Fruit fly (Drosophila melanogaster) Kc167 (cell line): ENCODE measurements around the gene CG8927.
"Not testable (repeated sequence)": the region's sequence is repeated elsewhere in the genome, so short reads cannot be mapped to it uniquely, and the experiment has no call there.

ENCODE experiments used
- Myc ChIP-seq: fragments of >200 bp; optimal IDR thresholded peaks from 2 replicates; lab custom pipeline; 2017; ENCODE audit warnings: missing external identifiers
- Sin3A ChIP-seq: fragments of >200 bp; optimal IDR thresholded peaks from 2 replicates; lab custom pipeline; 2018; ENCODE audit warnings: missing external identifiers
- h ChIP-seq: fragments of >200 bp; optimal IDR thresholded peaks from 3 replicates; lab custom pipeline; 2018; ENCODE audit warnings: missing external identifiers
- insv ChIP-seq: fragments of >200 bp; optimal IDR thresholded peaks from 3 replicates; lab custom pipeline; 2018; ENCODE audit warnings: missing external identifiers
- psq ChIP-seq: fragments of >200 bp; optimal IDR thresholded peaks from 2 replicates; lab custom pipeline; 2017; ENCODE audit warnings: missing external identifiers
- ttk ChIP-seq: sonication (Bioruptor generic); optimal IDR thresholded peaks from 2 replicates; lab custom pipeline; 2017; ENCODE audit warnings: missing external identifiers

CG8927 gene

dm6 chr3R:16168088-16168487, 12.7 kb upstream of the CG8927 start:
- TF ChIP-seq psq (no peak), Myc (no peak), Sin3A (lab: Kevin White, UChicago) (no peak), insv (no peak), h (lab: Kevin White, UChicago) (no peak), ttk (lab: Kevin White, UChicago) (no peak)

dm6 chr3R:16171747-16172146, 9.1 kb upstream of the CG8927 start, which contains the start of gene CG8925:
Gene CG8925, plus strand, starts transcription at chr3R:16171991.
- TF ChIP-seq ttk (lab: Kevin White, UChicago), result no peak
- TF ChIP-seq psq, result no peak
- no peak for TF ChIP-seq Myc
- no peak for TF ChIP-seq insv
- no peak for TF ChIP-seq Sin3A (lab: Kevin White, UChicago)
- no peak for TF ChIP-seq h (lab: Kevin White, UChicago)

dm6 chr3R:16173500-16173899, 7.3 kb upstream of the CG8927 start:
- TF ChIP-seq insv, result no peak

dm6 chr3R:16176526-16176925, 4.3 kb upstream of the CG8927 start:
- TF ChIP-seq ttk (lab: Kevin White, UChicago) (no peak), psq (no peak), insv (no peak), h (lab: Kevin White, UChicago) (no peak), Sin3A (lab: Kevin White, UChicago) (no peak), Myc (no peak)

dm6 chr3R:16182269-16182875, 1.6 kb downstream of the CG8927 start:
- no peak for TF ChIP-seq insv
- no peak for TF ChIP-seq Sin3A (lab: Kevin White, UChicago)
- no peak for TF ChIP-seq ttk (lab: Kevin White, UChicago)
- TF ChIP-seq Myc, result no peak
- TF ChIP-seq psq, result no peak
- TF ChIP-seq h (lab: Kevin White, UChicago), result no peak

dm6 chr3R:16186791-16187681, 6.2 kb downstream of the CG8927 start, which contains the start of gene sra:
Gene sra, plus strand, starts transcription at chr3R:16186999.
- TF ChIP-seq psq, result no peak
- no peak for TF ChIP-seq insv
- no peak for TF ChIP-seq Sin3A (lab: Kevin White, UChicago)
- TF ChIP-seq h (lab: Kevin White, UChicago), result no peak
- no peak for TF ChIP-seq ttk (lab: Kevin White, UChicago)
- TF ChIP-seq Myc, result no peak

- no peak for TF ChIP-seq Sin3A (lab: Kevin White, UChicago)
- TF ChIP-seq psq, result no peak
- no peak for TF ChIP-seq ttk (lab: Kevin White, UChicago)
- TF ChIP-seq h (lab: Kevin White, UChicago), result no peak
- TF ChIP-seq Myc, result no peak
- TF ChIP-seq insv, result no peak
These were observed 6.9 kb downstream of the CG8927 start for dm6 chr3R:16187737-16188136.

dm6 chr3R:16189464-16189863, 8.6 kb downstream of the CG8927 start, which contains the start of gene Bin1:
Gene Bin1, minus strand, starts transcription at chr3R:16189564.
- not testable (repeated sequence) for TF ChIP-seq ttk (lab: Kevin White, UChicago); Myc; Sin3A (lab: Kevin White, UChicago)

dm6 chr3R:16190183-16190763, 9.5 kb downstream of the CG8927 start:
- TF ChIP-seq h (lab: Kevin White, UChicago) (no peak), insv (no peak), ttk (lab: Kevin White, UChicago) (no peak), Sin3A (lab: Kevin White, UChicago) (no peak), psq (no peak), Myc (no peak)

- TF ChIP-seq Sin3A (lab: Kevin White, UChicago), result no peak
These were observed 10.0 kb downstream of the CG8927 start for dm6 chr3R:16190782-16191181.

- TF ChIP-seq Sin3A (lab: Kevin White, UChicago), result no peak
- no peak for TF ChIP-seq insv
- no peak for TF ChIP-seq h (lab: Kevin White, UChicago)
- no peak for TF ChIP-seq ttk (lab: Kevin White, UChicago)
- TF ChIP-seq psq, result no peak
- TF ChIP-seq Myc, result no peak
These were observed 19.7 kb downstream of the CG8927 start for dm6 chr3R:16200497-16201019.

- TF ChIP-seq ttk (lab: Kevin White, UChicago) (no peak), insv (no peak), Sin3A (lab: Kevin White, UChicago) (no peak), Myc (no peak)
These were observed 21.7 kb downstream of the CG8927 start for dm6 chr3R:16202335-16203024.
